Worm (Caenorhabditis elegans) whole organism, L3 larva: ENCODE results near the gene ZC132.9.

Experiments
- R02D3.7 ChIP-seq: fragments of 150-350 bp; optimal IDR thresholded peaks from 2 replicates; lab custom pipeline; 2014; ENCODE audit warnings: missing biosample characterization, missing genetic modification characterization
- ZK546.5 ChIP-seq: sonication (generic microtip); optimal IDR thresholded peaks from 2 replicates; lab custom pipeline; 2017; ENCODE audit warnings: missing biosample characterization, missing genetic modification characterization
- aly-2 ChIP-seq: fragments of 150-350 bp; optimal IDR thresholded peaks from 2 replicates; lab custom pipeline; 2014; ENCODE audit warnings: missing biosample characterization, missing genetic modification characterization
- ceh-28 ChIP-seq: fragments of 150-350 bp; optimal IDR thresholded peaks from 2 replicates; lab custom pipeline; 2014; ENCODE audit warnings: missing biosample characterization, missing genetic modification reagents, missing genetic modification characterization
- ceh-82 ChIP-seq: fragments of 150-350 bp; optimal IDR thresholded peaks from 2 replicates; lab custom pipeline; 2014; ENCODE audit warnings: missing biosample characterization, missing genetic modification characterization
- ceh-9 ChIP-seq: sonication (generic microtip); optimal IDR thresholded peaks from 2 replicates; lab custom pipeline; 2018; ENCODE audit warnings: missing biosample characterization, missing genetic modification characterization
- daf-12 ChIP-seq: fragments of 150-350 bp; optimal IDR thresholded peaks from 2 replicates; lab custom pipeline; 2014; ENCODE audit warnings: missing biosample characterization, missing genetic modification reagents, missing genetic modification characterization
- egl-27 ChIP-seq: sonication (generic microtip); optimal IDR thresholded peaks from 4 replicates; lab custom pipeline; 2017; ENCODE audit warnings: missing biosample characterization, missing genetic modification reagents, missing genetic modification characterization
- egl-5 ChIP-seq: fragments of 150-350 bp; optimal IDR thresholded peaks from 2 replicates; lab custom pipeline; 2017; ENCODE audit warnings: missing biosample characterization, missing genetic modification reagents, missing genetic modification characterization, inconsistent platforms
- elt-1 ChIP-seq: fragments of 150-350 bp; optimal IDR thresholded peaks from 2 replicates; lab custom pipeline; 2014; ENCODE audit warnings: missing biosample characterization, missing genetic modification characterization
- elt-2 ChIP-seq: sonication (generic microtip); optimal IDR thresholded peaks from 2 replicates; lab custom pipeline; 2016; ENCODE audit warnings: missing genetic modification reagents, mild to moderate bottlenecking, missing genetic modification characterization, missing compliant biosample characterization
- elt-3 ChIP-seq, 3 experiments: fragments of 150-350 bp in 1 of 3; sonication (generic microtip) in 2 of 3; optimal IDR thresholded peaks; 2 replicates in 2 of 3; 4 replicates in 1 of 3; lab custom pipeline; 2014 to 2017; ENCODE audit warnings: missing biosample characterization in 3 of 3, missing genetic modification characterization in 3 of 3
- eor-1 ChIP-seq, 2 experiments: fragments of 150-350 bp; optimal IDR thresholded peaks; 2 replicates each; lab custom pipeline; 2014 to 2018; ENCODE audit warnings: missing biosample characterization in 2 of 2, missing genetic modification characterization in 2 of 2
- fkh-2 ChIP-seq: fragments of 150-350 bp; optimal IDR thresholded peaks from 2 replicates; lab custom pipeline; 2014; ENCODE audit warnings: missing biosample characterization, missing genetic modification reagents, missing genetic modification characterization
- fos-1 ChIP-seq: fragments of 150-350 bp; optimal IDR thresholded peaks from 2 replicates; lab custom pipeline; 2014; ENCODE audit warnings: missing biosample characterization, missing genetic modification characterization
- hmg-11 ChIP-seq: sonication (generic microtip); optimal IDR thresholded peaks from 2 replicates; lab custom pipeline; 2016; ENCODE audit warnings: missing genetic modification characterization, missing compliant biosample characterization
- jun-1 ChIP-seq: fragments of 150-350 bp; optimal IDR thresholded peaks from 2 replicates; lab custom pipeline; 2014; ENCODE audit warnings: missing biosample characterization, missing genetic modification reagents, missing genetic modification characterization
- lin-15B ChIP-seq: fragments of 150-350 bp; optimal IDR thresholded peaks from 2 replicates; lab custom pipeline; 2014; ENCODE audit warnings: missing biosample characterization, missing genetic modification characterization
- lin-39 ChIP-seq: fragments of 150-350 bp; optimal IDR thresholded peaks from 2 replicates; lab custom pipeline; 2018; ENCODE audit warnings: missing biosample characterization, missing genetic modification reagents, missing genetic modification characterization
- lsy-12 ChIP-seq: sonication (generic microtip); optimal IDR thresholded peaks from 2 replicates; lab custom pipeline; 2016; ENCODE audit warnings: mild to moderate bottlenecking, missing genetic modification characterization, missing compliant biosample characterization
- mdl-1 ChIP-seq: fragments of 150-350 bp; optimal IDR thresholded peaks from 2 replicates; lab custom pipeline; 2014; ENCODE audit warnings: missing biosample characterization, missing genetic modification characterization
- mml-1 ChIP-seq: fragments of 150-350 bp; sonication (generic microtip); optimal IDR thresholded peaks from 3 replicates; lab custom pipeline; 2014; ENCODE audit warnings: missing biosample characterization, missing genetic modification characterization
- nfya-1 ChIP-seq: sonication (generic microtip); optimal IDR thresholded peaks from 2 replicates; lab custom pipeline; 2017; ENCODE audit warnings: missing genetic modification characterization, mild to moderate bottlenecking, missing compliant biosample characterization, antibody characterized with exemption, moderate library complexity; ENCODE audit not compliant: insufficient read depth
- nhr-11 ChIP-seq: fragments of 150-350 bp; optimal IDR thresholded peaks from 2 replicates; lab custom pipeline; 2014; ENCODE audit warnings: missing biosample characterization, missing genetic modification characterization
- nhr-12 ChIP-seq: fragments of 150-350 bp; optimal IDR thresholded peaks from 2 replicates; lab custom pipeline; 2014; ENCODE audit warnings: missing biosample characterization, missing genetic modification characterization
- nhr-23 ChIP-seq: fragments of 150-350 bp; optimal IDR thresholded peaks from 2 replicates; lab custom pipeline; 2014; ENCODE audit warnings: missing biosample characterization, missing genetic modification reagents, missing genetic modification characterization
- nhr-237 ChIP-seq: fragments of 150-350 bp; optimal IDR thresholded peaks from 2 replicates; lab custom pipeline; 2014; ENCODE audit warnings: missing biosample characterization, missing genetic modification characterization
- nhr-25 ChIP-seq: sonication (generic microtip); optimal IDR thresholded peaks from 2 replicates; lab custom pipeline; 2017; ENCODE audit warnings: missing biosample characterization, missing genetic modification characterization
- nhr-28 ChIP-seq: fragments of 150-350 bp; optimal IDR thresholded peaks from 2 replicates; lab custom pipeline; 2014; ENCODE audit warnings: missing biosample characterization, missing genetic modification characterization
- pha-4 ChIP-seq: fragments of 150-350 bp; optimal IDR thresholded peaks from 2 replicates; lab custom pipeline; 2014; ENCODE audit warnings: missing biosample characterization, missing genetic modification reagents, missing genetic modification characterization
- sea-2 ChIP-seq: fragments of 150-350 bp; sonication (generic microtip); optimal IDR thresholded peaks from 4 replicates; lab custom pipeline; 2014; ENCODE audit warnings: missing biosample characterization, missing genetic modification reagents, missing genetic modification characterization
- skn-1 ChIP-seq: fragments of 150-350 bp; optimal IDR thresholded peaks from 2 replicates; lab custom pipeline; 2014; ENCODE audit warnings: missing biosample characterization, missing genetic modification characterization
- snpc-4 ChIP-seq: fragments of 150-350 bp; optimal IDR thresholded peaks from 2 replicates; lab custom pipeline; 2014; ENCODE audit warnings: missing biosample characterization, missing genetic modification characterization
- tbx-2 ChIP-seq: sonication (generic microtip); optimal IDR thresholded peaks from 2 replicates; lab custom pipeline; 2016; ENCODE audit warnings: mild to moderate bottlenecking, missing genetic modification characterization, missing compliant biosample characterization
- unc-39 ChIP-seq: sonication (generic microtip); optimal IDR thresholded peaks from 4 replicates; lab custom pipeline; 2017; ENCODE audit warnings: missing biosample characterization, missing genetic modification characterization
- ztf-11 ChIP-seq: fragments of 150-350 bp; optimal IDR thresholded peaks from 2 replicates; lab custom pipeline; 2014; ENCODE audit warnings: missing biosample characterization, missing genetic modification characterization

ZC132.9 gene

DNA sequence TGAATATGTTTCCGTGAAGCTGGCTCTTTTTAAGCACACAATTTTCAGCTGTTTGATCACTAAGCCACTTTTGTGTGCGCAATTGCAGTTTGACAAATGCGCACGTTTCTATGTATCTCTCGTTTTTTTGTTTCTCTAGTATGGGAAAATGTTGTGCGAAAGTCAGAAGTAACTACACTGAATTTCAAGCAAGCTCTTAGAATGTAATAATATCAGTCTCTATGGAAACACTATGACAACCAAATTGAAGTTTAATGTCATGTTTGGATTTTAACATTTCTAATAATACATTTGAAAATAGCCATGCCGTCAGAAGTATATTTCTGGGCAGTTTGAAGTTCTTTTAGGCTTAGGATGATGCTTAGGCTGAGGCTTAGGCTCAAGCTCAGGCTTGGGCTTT, at the start of gene ZC132.9:
TSS of gene ZC132.9 (minus strand) at position 101 of the 400 bp plus-strand sequence.
- TF ChIP-seq mml-1 (tag; lab: Kevin White, UChicago) (no peak), aly-2 (tag; lab: Kevin White, UChicago) (no peak), nhr-12 (no peak), lin-39 (tag; lab: Kevin White, UChicago) (no peak), ztf-11 (no peak), mdl-1 (tag; lab: Kevin White, UChicago) (no peak), snpc-4 (tag; lab: Kevin White, UChicago) (no peak), egl-27 (tag; lab: Kevin White, UChicago) (no peak), fkh-2 (no peak), lin-15B (tag; lab: Kevin White, UChicago) (no peak), tbx-2 (no peak), egl-5 (tag; lab: Kevin White, UChicago) (no peak), nfya-1 (tag; lab: Kevin White, UChicago) (no peak)

DNA sequence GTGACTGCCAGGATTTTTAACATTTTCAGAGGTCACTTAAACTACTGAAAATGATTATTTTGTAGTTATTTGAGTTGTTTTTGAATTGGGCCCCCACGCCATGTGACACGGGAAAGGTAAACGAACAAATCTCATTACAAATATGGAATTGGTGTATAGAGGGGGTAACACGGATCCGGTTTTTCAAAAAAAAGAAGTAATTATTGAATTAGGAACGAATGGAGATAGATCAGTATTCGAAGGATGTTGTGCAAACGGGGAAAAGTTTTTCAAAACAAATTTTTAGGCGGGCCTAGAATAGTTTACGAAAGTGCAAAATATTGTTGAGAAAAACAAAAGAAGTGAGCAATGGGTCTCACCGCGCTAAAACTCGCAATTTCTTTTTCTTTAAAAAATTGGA, 46.7 kb upstream of the ZC132.9 start, which contains the start of gene F32D1.11:
TSS of gene F32D1.11 (minus strand) at position 101 of the 400 bp plus-strand sequence.
- no peak for TF ChIP-seq nfya-1 (tag; lab: Kevin White, UChicago)
- TF ChIP-seq nhr-28 = no peak
- TF ChIP-seq elt-2 = no peak
- no peak for TF ChIP-seq daf-12
- TF ChIP-seq tbx-2 = no peak
- no peak for TF ChIP-seq ztf-11
- no peak for TF ChIP-seq nhr-237 (tag; lab: Kevin White, UChicago)
- TF ChIP-seq ceh-9 (tag; lab: Kevin White, UChicago) = no peak
- no peak for TF ChIP-seq pha-4 (tag; lab: Kevin White, UChicago)
- TF ChIP-seq nhr-23 (tag; lab: Kevin White, UChicago) = no peak
- TF ChIP-seq mml-1 (tag; lab: Kevin White, UChicago) = no peak

DNA sequence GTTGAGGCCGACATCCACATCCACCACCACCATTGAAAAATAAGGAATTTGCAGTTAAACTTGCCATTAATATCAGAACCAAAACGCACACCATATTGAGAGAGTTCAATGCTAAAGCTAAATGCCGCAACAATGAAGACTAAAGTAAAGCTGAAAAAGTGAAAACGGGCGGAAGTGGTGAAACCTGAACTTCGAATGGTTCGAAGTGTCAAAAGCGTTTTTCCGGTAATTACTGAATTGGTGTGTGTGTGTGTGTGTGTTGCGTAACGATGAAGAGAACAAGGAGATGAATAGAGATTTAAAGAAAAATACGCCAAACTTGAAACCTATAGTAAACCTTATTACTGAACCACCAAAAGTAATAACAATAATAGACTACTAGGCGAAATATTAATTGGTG, 44.8 kb upstream of the ZC132.9 start, which contains the start of gene grl-13:
TSS of gene grl-13 (minus strand) at position 101 of the 400 bp plus-strand sequence.
- TF ChIP-seq aly-2 (tag; lab: Kevin White, UChicago) = no peak
- no peak for TF ChIP-seq elt-3 (tag; optimal IDR thresholded peaks at IDR 0.05; lab: Kevin White, UChicago)
- no peak for TF ChIP-seq mdl-1 (tag; lab: Kevin White, UChicago)
- TF ChIP-seq R02D3.7 (tag; lab: Kevin White, UChicago) = no peak
- TF ChIP-seq fos-1 (tag; lab: Kevin White, UChicago) = no peak
- no peak for TF ChIP-seq nfya-1 (tag; lab: Kevin White, UChicago)
- no peak for TF ChIP-seq ZK546.5 (tag; lab: Kevin White, UChicago)
- TF ChIP-seq sea-2 (GFP tag; lab: Kevin White, UChicago) = no peak
- no peak for TF ChIP-seq egl-5 (tag; lab: Kevin White, UChicago)
- no peak for TF ChIP-seq ceh-9 (tag; lab: Kevin White, UChicago)
- TF ChIP-seq nhr-28 = no peak
- no peak for TF ChIP-seq nhr-25 (tag; lab: Kevin White, UChicago)
- TF ChIP-seq tbx-2 = no peak
- TF ChIP-seq nhr-11 (tag; lab: Kevin White, UChicago) = no peak
- TF ChIP-seq nhr-237 (tag; lab: Kevin White, UChicago) = no peak

DNA sequence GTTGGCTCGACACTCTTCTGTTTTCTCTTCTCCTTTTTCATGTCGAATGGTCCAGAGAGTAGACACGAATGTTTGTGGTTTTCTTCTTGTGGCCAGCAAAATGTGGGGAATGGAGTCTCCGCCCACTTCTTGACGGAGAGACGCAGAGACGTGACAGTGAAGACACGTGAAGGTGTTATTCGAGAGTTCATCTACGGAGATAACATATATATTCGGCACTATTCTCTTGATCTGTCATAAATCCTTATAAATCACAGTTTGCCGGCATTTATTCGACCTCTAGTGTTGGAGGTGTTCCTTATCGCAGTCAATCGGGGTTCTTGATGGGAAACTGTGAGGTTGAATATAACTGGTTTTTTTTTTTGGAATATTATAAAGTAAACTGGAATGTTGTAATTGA, 41.7 kb upstream of the ZC132.9 start, which contains the start of gene F32D1.3:
TSS of gene F32D1.3 (minus strand) at position 65 of the 400 bp plus-strand sequence.
- TF ChIP-seq nhr-11 (tag; lab: Kevin White, UChicago) = no peak
- no peak for TF ChIP-seq skn-1
- no peak for TF ChIP-seq jun-1 (tag; lab: Kevin White, UChicago)
- no peak for TF ChIP-seq ceh-82 (tag; lab: Kevin White, UChicago)
- TF ChIP-seq eor-1 (tag; optimal IDR thresholded peaks at IDR 0.05; lab: Kevin White, UChicago) = no peak
- TF ChIP-seq elt-3 (tag; optimal IDR thresholded peaks at IDR 0.05; lab: Kevin White, UChicago) = no peak
- no peak for TF ChIP-seq sea-2 (GFP tag; lab: Kevin White, UChicago)
- TF ChIP-seq lsy-12 = no peak
- no peak for TF ChIP-seq nfya-1 (tag; lab: Kevin White, UChicago)
- peak; percentile 80 for TF ChIP-seq elt-1 (tag; lab: Kevin White, UChicago)
- no peak for TF ChIP-seq snpc-4 (tag; lab: Kevin White, UChicago)
- no peak for TF ChIP-seq ceh-9 (tag; lab: Kevin White, UChicago)
- no peak for TF ChIP-seq hmg-11
- TF ChIP-seq nhr-23 (tag; lab: Kevin White, UChicago) = peak; percentile 44
- no peak for TF ChIP-seq mdl-1 (tag; lab: Kevin White, UChicago)
- no peak for TF ChIP-seq ceh-28 (tag; lab: Kevin White, UChicago)
- TF ChIP-seq unc-39 (tag; lab: Kevin White, UChicago) = no peak
- peak; percentile 34 for TF ChIP-seq nhr-25 (tag; lab: Kevin White, UChicago)
- TF ChIP-seq fkh-2 = no peak
- TF ChIP-seq nhr-28 = no peak
- TF ChIP-seq daf-12 = no peak
- TF ChIP-seq egl-5 (tag; lab: Kevin White, UChicago) = no peak
